Fruit fly (Drosophila melanogaster): ENCODE results near the gene IFT57.

IFT57 gene

dm6 chr2L:3566532-3566931 is 35.9 kb downstream of the IFT57 start (continued):
- TF ChIP-seq CG10654 (GFP tag; optimal IDR thresholded peaks at IDR 0.05) (peak; percentile 10), Fer3 (tag; optimal IDR thresholded peaks at IDR 0.05) (no peak), ro (GFP tag; IDR thresholded peaks at IDR 0.05) (no peak), CG6791 (GFP tag; IDR thresholded peaks at IDR 0.05; ENCODE audit: partially characterized antibody) (no peak), Bdp1 (GFP tag; optimal IDR thresholded peaks at IDR 0.05) (peak; percentile 22), twi (tag; optimal IDR thresholded peaks at IDR 0.05) (peak; percentile 25), chif (GFP tag; optimal IDR thresholded peaks at IDR 0.05) (peak; percentile 14 to 68), CG11695 (GFP tag; IDR thresholded peaks at IDR 0.05) (no peak), CG10267 (tag; optimal IDR thresholded peaks at IDR 0.05) (peak; percentile 51), nom (GFP tag; optimal IDR thresholded peaks at IDR 0.05) (peak; percentile 4), dmrt11E (tag; optimal IDR thresholded peaks at IDR 0.05) (peak; percentile 79), lola (GFP tag; optimal IDR thresholded peaks at IDR 0.05) (peak in 1 of 3 experiments; percentile 76), az2 (GFP tag; optimal IDR thresholded peaks at IDR 0.05) (peak; percentile 17), gsb-n (tag; optimal IDR thresholded peaks at IDR 0.05) (peak; percentile 41), fd102C (GFP tag; optimal IDR thresholded peaks at IDR 0.05) (no peak), Blimp-1 (GFP tag; optimal IDR thresholded peaks at IDR 0.05) (peak; percentile 52), z (GFP tag; IDR thresholded peaks at IDR 0.05) (no peak), CG7357 (GFP tag; IDR thresholded peaks at IDR 0.05) (peak; percentile 45; the same call in 1 of the 3 replicates), vvl (GFP tag; IDR thresholded peaks at IDR 0.05) (peak; percentile 67), unpg (GFP tag; optimal IDR thresholded peaks at IDR 0.05) (peak; percentile 47), nmo (GFP tag; optimal IDR thresholded peaks at IDR 0.05) (peak; percentile 57), h (optimal IDR thresholded peaks at IDR 0.05) (no peak), Trl (optimal IDR thresholded peaks at IDR 0.05) (no peak), Trl (GFP tag; optimal IDR thresholded peaks at IDR 0.05) (peak; percentile 29), HmgD (GFP tag; optimal IDR thresholded peaks at IDR 0.05) (no peak), Side (GFP tag; optimal IDR thresholded peaks at IDR 0.05) (no peak), tap (tag; optimal IDR thresholded peaks at IDR 0.05) (no peak), CG2678 (tag; optimal IDR thresholded peaks at IDR 0.05) (peak; percentile 41), Gsc (GFP tag; IDR thresholded peaks at IDR 0.05) (0 out of 2 replicates have a peak, but pooled peaks have one; percentile 14), Scr (GFP tag; IDR thresholded peaks at IDR 0.05; ENCODE audit: partially characterized antibody) (no peak), Elba2 (GFP tag; optimal IDR thresholded peaks at IDR 0.05) (no peak), dati (GFP tag; IDR thresholded peaks at IDR 0.05) (0 out of 2 replicates have a peak, but pooled peaks have one; percentile 7), ttk (GFP tag; IDR thresholded peaks at IDR 0.05) (0 out of 2 replicates have a peak, but pooled peaks have one; percentile 28), Med (GFP tag) (peak; percentile 75), eve (GFP tag; optimal IDR thresholded peaks at IDR 0.05) (no peak), da (GFP tag; optimal IDR thresholded peaks at IDR 0.05) (no peak), zfh1 (GFP tag; IDR thresholded peaks at IDR 0.05) (peak; percentile 81), CG34376 (GFP tag; optimal IDR thresholded peaks at IDR 0.05) (no peak), HHEX (GFP tag; optimal IDR thresholded peaks at IDR 0.05) (no peak), CG1603 (tag; optimal IDR thresholded peaks at IDR 0.05) (peak; percentile 66), CG8290 (GFP tag; optimal IDR thresholded peaks at IDR 0.05) (peak; percentile 6), CG8290 (tag; optimal IDR thresholded peaks at IDR 0.05) (no peak), Adf1 (GFP tag; IDR thresholded peaks at IDR 0.05) (no peak), gem (tag; optimal IDR thresholded peaks at IDR 0.05) (peak; percentile 62), D (optimal IDR thresholded peaks at IDR 0.05) (no peak), D (GFP tag; optimal IDR thresholded peaks at IDR 0.05) (peak; percentile 55), CG4424 (GFP tag; optimal IDR thresholded peaks at IDR 0.05) (peak; percentile 54), Poxn (GFP tag; IDR thresholded peaks at IDR 0.05) (no peak), sob (GFP tag; IDR thresholded peaks at IDR 0.05) (peak; percentile 10; the same call in 1 of the 2 replicates), ranshi (GFP tag; IDR thresholded peaks at IDR 0.05) (peak; percentile 48; the same call in 1 of the 2 replicates), CG3281 (GFP tag; optimal IDR thresholded peaks at IDR 0.05) (no peak), chinmo (GFP tag; IDR thresholded peaks at IDR 0.05; ENCODE audit: partially characterized antibody) (no peak)
